Worm (Caenorhabditis elegans): ENCODE measurements around the gene dsl-1.

The dsl-1 gene

DNA sequence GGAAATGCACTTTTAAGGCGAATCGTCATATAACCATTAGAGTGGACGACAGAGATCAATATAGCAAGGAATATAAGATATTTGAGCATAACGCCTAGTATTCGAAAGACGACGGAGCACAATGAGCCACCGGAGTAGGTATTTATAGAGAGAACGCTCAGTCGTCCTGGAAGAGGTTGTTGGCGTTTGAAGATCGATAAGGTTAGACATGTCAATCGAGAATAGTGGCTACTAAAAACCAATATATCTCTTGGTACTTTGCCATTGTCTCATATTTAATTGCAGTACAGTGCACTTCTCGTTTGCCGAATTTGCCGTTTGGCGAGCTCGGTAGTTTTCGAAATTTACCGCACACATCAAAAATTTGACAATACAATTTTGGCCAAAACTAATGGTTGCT lies at the start of gene dsl-1:
dsl-1 (minus strand) TSS at position 101 of the 400 bp plus-strand sequence.
- TF ChIP-seq saeg-2 (GFP tag; IDR thresholded peaks at IDR 0.05) = no peak
- no peak for TF ChIP-seq gei-8 (GFP tag; optimal IDR thresholded peaks at IDR 0.05)
- no peak for TF ChIP-seq ama-1 (optimal IDR thresholded peaks at IDR 0.05)
- no peak for TF ChIP-seq set-16 (GFP tag; IDR thresholded peaks at IDR 0.05)
- no peak for TF ChIP-seq nhr-11 (tag; optimal IDR thresholded peaks at IDR 0.05)
- no peak for TF ChIP-seq dve-1 (tag; optimal IDR thresholded peaks at IDR 0.05; ENCODE audit: insufficient read depth)
- TF ChIP-seq R02D3.7 (tag; optimal IDR thresholded peaks at IDR 0.05) = no peak
- no peak for TF ChIP-seq egl-27 (tag; optimal IDR thresholded peaks at IDR 0.05)
- no peak for TF ChIP-seq madf-5 (GFP tag; IDR thresholded peaks at IDR 0.05)

DNA sequence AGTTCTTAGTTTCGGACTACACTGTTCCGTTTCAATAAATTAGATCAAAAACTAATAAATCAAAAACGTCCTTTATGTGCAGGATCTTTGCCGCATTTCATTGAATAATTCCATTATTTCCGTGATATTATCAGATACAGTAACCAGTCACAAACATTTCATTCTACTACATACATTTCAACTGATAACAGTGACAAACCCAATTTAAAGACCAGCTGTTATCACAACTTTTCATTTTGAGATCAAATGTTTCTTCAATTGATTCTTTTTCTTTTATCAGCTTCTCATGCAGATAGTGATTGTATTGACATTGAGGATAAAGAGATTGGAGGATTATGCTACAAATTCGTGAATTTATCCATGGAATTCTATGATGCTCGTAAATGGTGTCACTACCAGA lies 48.8 kb upstream of the dsl-1 start, which contains the start of gene clec-168:
clec-168 (plus strand) TSS at position 247 of the 400 bp plus-strand sequence.
- no peak for TF ChIP-seq dve-1 (tag; optimal IDR thresholded peaks at IDR 0.05; ENCODE audit: insufficient read depth)
- TF ChIP-seq F26F4.8 (GFP tag; conservative IDR thresholded peaks at IDR 0.05) = no peak
- peak; percentile 61 for TF ChIP-seq pqm-1 (tag; optimal IDR thresholded peaks at IDR 0.05)
- TF ChIP-seq dpl-1 (GFP tag; optimal IDR thresholded peaks at IDR 0.05) = no peak
- no peak for TF ChIP-seq tra-1 (GFP tag; IDR thresholded peaks at IDR 0.05)
- peak; percentile 72 for TF ChIP-seq dmd-6 (GFP tag; IDR thresholded peaks at IDR 0.05)
- TF ChIP-seq set-16 (GFP tag; IDR thresholded peaks at IDR 0.05) = no peak
- TF ChIP-seq ctbp-1 (GFP tag; IDR thresholded peaks at IDR 0.05) = no peak
- TF ChIP-seq snpc-1.2 (GFP tag; IDR thresholded peaks at IDR 0.05) = no peak
- no peak for TF ChIP-seq R02D3.7 (tag; optimal IDR thresholded peaks at IDR 0.05)
- TF ChIP-seq nhr-111 (GFP tag; optimal IDR thresholded peaks at IDR 0.05) = no peak
- TF ChIP-seq ceh-44 (GFP tag; IDR thresholded peaks at IDR 0.05) = no peak
- no peak for TF ChIP-seq Y5F2A.4 (GFP tag; optimal IDR thresholded peaks at IDR 0.05)
- peak; percentile 12 for TF ChIP-seq nhr-77 (tag; optimal IDR thresholded peaks at IDR 0.05)
- no peak for TF ChIP-seq fkh-10 (GFP tag; optimal IDR thresholded peaks at IDR 0.05)
- no peak for TF ChIP-seq vab-7 (GFP tag; IDR thresholded peaks at IDR 0.05)
- TF ChIP-seq nhr-6 (tag; optimal IDR thresholded peaks at IDR 0.05) = no peak
- no peak for TF ChIP-seq daf-19 (GFP tag; conservative IDR thresholded peaks at IDR 0.05)
- TF ChIP-seq hmg-1.1 (GFP tag; IDR thresholded peaks at IDR 0.05) = no peak
- no peak for TF ChIP-seq lir-3 (tag; optimal IDR thresholded peaks at IDR 0.05)
- TF ChIP-seq egl-43 (GFP tag; IDR thresholded peaks at IDR 0.05) = no peak
- no peak for TF ChIP-seq saeg-2 (GFP tag; IDR thresholded peaks at IDR 0.05)
- peak; percentile 87 for TF ChIP-seq nhr-28 (tag; optimal IDR thresholded peaks at IDR 0.05)
- TF ChIP-seq nhr-41 (GFP tag; IDR thresholded peaks at IDR 0.05) = no peak
- TF ChIP-seq ZK546.5 (tag; optimal IDR thresholded peaks at IDR 0.05) = no peak
- no peak for TF ChIP-seq jun-1 (tag; optimal IDR thresholded peaks at IDR 0.05)
- no peak for TF ChIP-seq nhr-11 (tag; optimal IDR thresholded peaks at IDR 0.05)
- no peak for TF ChIP-seq unc-62 (GFP tag; optimal IDR thresholded peaks at IDR 0.05 in 1 of 2)
- TF ChIP-seq unc-62 (tag; optimal IDR thresholded peaks at IDR 0.05) = no peak
- TF ChIP-seq F44E2.7 (GFP tag; IDR thresholded peaks at IDR 0.05) = no peak

DNA sequence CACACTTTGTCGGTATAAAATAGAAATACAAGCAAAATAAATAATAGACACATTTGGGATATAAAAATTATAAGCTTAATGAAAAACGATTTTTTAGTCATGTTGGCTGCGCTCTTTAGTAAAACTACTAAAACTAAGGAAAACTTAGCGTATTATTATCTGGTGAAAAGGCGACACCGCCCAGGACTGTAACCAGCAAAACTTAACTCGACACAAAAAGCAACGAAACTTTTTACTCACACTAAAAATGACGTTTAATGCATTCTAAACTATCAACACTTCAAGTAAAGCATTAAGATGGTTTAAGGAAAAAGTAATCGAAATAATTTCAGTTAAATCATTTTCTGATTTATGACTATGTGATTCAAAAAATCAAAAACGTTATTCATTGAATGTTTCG lies 47.8 kb upstream of the dsl-1 start, which contains the start of gene clec-167:
clec-167 (minus strand) TSS at position 101 of the 400 bp plus-strand sequence.
- TF ChIP-seq php-3 (GFP tag; IDR thresholded peaks at IDR 0.05) (no peak), unc-62 (GFP tag; optimal IDR thresholded peaks at IDR 0.05 in 1 of 2) (peak in 1 of 2 experiments; percentile 1), unc-62 (tag; optimal IDR thresholded peaks at IDR 0.05) (no peak)

DNA sequence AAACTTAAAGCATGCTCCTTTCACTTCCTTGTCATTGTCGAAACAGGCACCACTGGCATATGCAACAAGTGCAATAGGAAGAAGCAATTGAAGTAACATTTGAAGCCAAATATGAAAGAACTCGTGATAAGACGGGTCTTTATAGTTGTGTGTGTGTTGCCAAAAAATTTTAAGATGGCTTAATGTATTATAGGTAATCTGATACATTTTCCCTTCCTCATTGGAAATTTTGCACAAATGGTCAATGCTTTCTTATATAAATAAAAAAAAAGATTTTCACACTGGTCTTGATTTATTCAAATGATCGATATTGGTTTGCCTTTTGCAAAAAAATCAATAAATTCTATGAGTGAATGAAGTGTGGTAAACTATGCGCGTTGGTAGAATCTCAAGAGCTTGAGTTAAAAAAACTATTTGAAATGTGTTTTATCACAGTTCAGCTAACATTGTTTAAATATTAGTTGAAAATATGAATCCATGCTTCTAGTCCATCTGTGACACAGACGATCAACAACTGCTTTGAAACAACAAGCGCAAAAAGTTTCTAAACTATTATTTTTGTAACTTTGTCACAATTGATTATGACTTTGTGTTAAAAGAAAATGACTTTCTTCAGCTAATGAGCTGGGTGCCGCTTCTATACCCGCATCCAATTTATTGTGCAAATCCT lies 43.5 kb upstream of the dsl-1 start, which contains the start of the genes clec-166 and F38A1.6:
clec-166 (minus strand) TSS at position 101 of the 670 bp plus-strand sequence.
F38A1.6 (plus strand) TSS at position 620 of the 670 bp plus-strand sequence.
- TF ChIP-seq F26F4.8 (GFP tag; conservative IDR thresholded peaks at IDR 0.05) (no peak), hmg-1.1 (GFP tag; IDR thresholded peaks at IDR 0.05) (no peak), mxl-3 (GFP tag; optimal IDR thresholded peaks at IDR 0.05) (no peak), ctbp-1 (GFP tag; IDR thresholded peaks at IDR 0.05) (no peak), nhr-28 (tag; optimal IDR thresholded peaks at IDR 0.05) (no peak), aly-2 (tag; optimal IDR thresholded peaks at IDR 0.05) (no peak), lsy-2 (tag; optimal IDR thresholded peaks at IDR 0.05) (no peak)
